Fruit fly (Drosophila melanogaster): Measurements from ENCODE around the gene pon.
A peak's percentile ranks its signal among the peaks of the same experiment; 100 is the strongest.

The pon gene

DNA sequence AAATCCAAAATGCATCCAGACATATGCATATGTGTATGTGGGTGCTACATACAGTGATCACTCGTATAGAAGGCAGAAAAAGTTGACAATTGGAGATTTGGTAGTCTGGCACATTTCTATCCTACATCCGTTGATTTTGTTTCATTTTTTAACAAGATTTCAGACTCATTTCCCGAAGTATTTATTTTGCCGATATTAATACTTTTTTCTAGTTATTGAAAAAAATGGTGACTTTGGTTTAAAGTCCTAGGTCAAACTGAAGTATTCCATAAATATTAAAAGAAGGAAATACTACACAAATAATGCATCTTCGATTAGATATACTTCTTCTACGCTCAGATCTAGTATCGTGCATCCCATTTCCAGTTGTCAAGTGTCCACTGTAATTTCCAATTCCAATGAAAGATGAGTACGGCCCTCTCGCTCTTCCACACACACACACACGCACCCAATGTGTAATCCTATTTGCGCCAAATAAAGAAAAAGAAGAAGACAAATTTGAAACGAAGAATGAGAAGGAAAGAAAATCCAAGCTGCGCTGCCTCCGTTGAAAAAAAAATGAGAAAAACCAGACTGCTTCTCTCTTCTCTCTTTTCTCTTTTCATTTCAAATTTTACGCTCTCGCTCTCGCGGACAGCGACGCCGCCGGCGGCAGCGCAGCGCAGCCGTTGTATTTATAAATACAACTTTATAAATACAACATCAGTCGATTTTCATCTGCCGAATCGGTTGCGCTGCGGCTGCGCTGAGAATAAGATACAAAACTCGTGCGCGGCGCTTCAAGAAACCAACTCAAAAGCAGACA is 19.1 kb upstream of the pon start, which contains the start of gene peb (continued):
- peak; percentile 51 for TF ChIP-seq Hsf (GFP tag; optimal IDR thresholded peaks at IDR 0.05)
- TF ChIP-seq br (optimal IDR thresholded peaks at IDR 0.05), result no peak
- peak; percentile 45; the same call in 1 of the 2 replicates for TF ChIP-seq CG31441 (GFP tag; IDR thresholded peaks at IDR 0.05)
- no peak for TF ChIP-seq jing (GFP tag; optimal IDR thresholded peaks at IDR 0.05)
- TF ChIP-seq CG17328 (GFP tag; IDR thresholded peaks at IDR 0.05), result 0 out of 2 replicates have a peak, but pooled peaks have one; percentile 20
- peak; percentile 50 for TF ChIP-seq CG8924 (tag; optimal IDR thresholded peaks at IDR 0.05)
- no peak for TF ChIP-seq CG14965 (GFP tag; optimal IDR thresholded peaks at IDR 0.05; ENCODE audit: borderline replicate concordance)
- TF ChIP-seq CG8290 (GFP tag; optimal IDR thresholded peaks at IDR 0.05), result peak; percentile 68
- no peak for TF ChIP-seq CG8290 (tag; optimal IDR thresholded peaks at IDR 0.05)
- peak; percentile 71 for TF ChIP-seq CG33557 (GFP tag; optimal IDR thresholded peaks at IDR 0.05)
- no peak for TF ChIP-seq ato (GFP tag; IDR thresholded peaks at IDR 0.05; ENCODE audit: partially characterized antibody)
- no peak for TF ChIP-seq Fer3 (tag; optimal IDR thresholded peaks at IDR 0.05)
- TF ChIP-seq Hand (GFP tag; optimal IDR thresholded peaks at IDR 0.05), result no peak
- TF ChIP-seq CG3163 (GFP tag; optimal IDR thresholded peaks at IDR 0.05), result no peak
- TF ChIP-seq sug (tag; optimal IDR thresholded peaks at IDR 0.05), result no peak
- TF ChIP-seq bbx (GFP tag; IDR thresholded peaks at IDR 0.05; ENCODE audit: partially characterized antibody), result peak; percentile 59
- TF ChIP-seq unpg (GFP tag; optimal IDR thresholded peaks at IDR 0.05), result no peak
- no peak for TF ChIP-seq al (GFP tag; IDR thresholded peaks at IDR 0.05)
- no peak for TF ChIP-seq CG18619 (GFP tag; optimal IDR thresholded peaks at IDR 0.05)
- no peak for TF ChIP-seq Hmr (GFP tag; optimal IDR thresholded peaks at IDR 0.05)
- no peak; the same call in 1 of the 2 replicates for TF ChIP-seq onecut (GFP tag; IDR thresholded peaks at IDR 0.05)
- no peak for TF ChIP-seq CG14441 (GFP tag; IDR thresholded peaks at IDR 0.05)
- TF ChIP-seq usp (GFP tag; optimal IDR thresholded peaks at IDR 0.05), result no peak
- no peak for TF ChIP-seq CG1792 (GFP tag; optimal IDR thresholded peaks at IDR 0.05)
- no peak for TF ChIP-seq cwo (GFP tag; optimal IDR thresholded peaks at IDR 0.05)
- TF ChIP-seq CG7357 (GFP tag; IDR thresholded peaks at IDR 0.05), result no peak; the same call in 2 of the 3 replicates
- TF ChIP-seq CG42726 (GFP tag; IDR thresholded peaks at IDR 0.05; ENCODE audit: partially characterized antibody), result 0 out of 2 replicates have a peak, but pooled peaks have one; percentile 52
- TF ChIP-seq CG6175 (GFP tag; IDR thresholded peaks at IDR 0.05), result no peak
- no peak; the same call in 2 of the 3 replicates for TF ChIP-seq Doc3 (GFP tag; IDR thresholded peaks at IDR 0.05; ENCODE audit: partially characterized antibody)
- TF ChIP-seq gsb-n (tag; optimal IDR thresholded peaks at IDR 0.05), result peak; percentile 44
- peak; percentile 53 for TF ChIP-seq CG13775 (GFP tag; optimal IDR thresholded peaks at IDR 0.05)
- TF ChIP-seq CG43689 (GFP tag; IDR thresholded peaks at IDR 0.05), result no peak
- TF ChIP-seq Sry-β (GFP tag; optimal IDR thresholded peaks at IDR 0.05), result no peak
- peak; percentile 84 for TF ChIP-seq CG4404 (GFP tag; IDR thresholded peaks at IDR 0.05)
- no peak for TF ChIP-seq ttk (GFP tag; IDR thresholded peaks at IDR 0.05)
- TF ChIP-seq C15 (GFP tag; IDR thresholded peaks at IDR 0.05), result no peak
- no peak for TF ChIP-seq p53 (GFP tag; optimal IDR thresholded peaks at IDR 0.05)
- no peak for TF ChIP-seq pzg (GFP tag; optimal IDR thresholded peaks at IDR 0.05)
- no peak for TF ChIP-seq CG13123 (GFP tag; optimal IDR thresholded peaks at IDR 0.05)
- TF ChIP-seq Mes4 (GFP tag; optimal IDR thresholded peaks at IDR 0.05), result peak; percentile 45
- TF ChIP-seq dysf (GFP tag; IDR thresholded peaks at IDR 0.05), result peak; percentile 41; the same call in 2 of the 3 replicates
- TF ChIP-seq Xbp1 (GFP tag; optimal IDR thresholded peaks at IDR 0.05), result peak; percentile 45
- no peak for TF ChIP-seq CG3995 (GFP tag; optimal IDR thresholded peaks at IDR 0.05)
- TF ChIP-seq kah (GFP tag; optimal IDR thresholded peaks at IDR 0.05), result no peak
- TF ChIP-seq eve (GFP tag; optimal IDR thresholded peaks at IDR 0.05), result peak in 1 of 2 experiments; percentile 62
- no peak for TF ChIP-seq Dfd (GFP tag; optimal IDR thresholded peaks at IDR 0.05)
- TF ChIP-seq fru (optimal IDR thresholded peaks at IDR 0.05), result no peak
- no peak for TF ChIP-seq pan (optimal IDR thresholded peaks at IDR 0.05)
- TF ChIP-seq pan (GFP tag; optimal IDR thresholded peaks at IDR 0.05 in 1 of 2, IDR thresholded peaks at IDR 0.05 in 1 of 2), result no peak
- TF ChIP-seq vnd (GFP tag; IDR thresholded peaks at IDR 0.05; ENCODE audit: partially characterized antibody), result no peak

Data from whole organism, embryonic.